Fruit fly (Drosophila melanogaster) whole organism, wandering third instar larva: ENCODE results near the gene Agpat1.

Experiments
- CG9705 ChIP-seq: fragments of 200-800 bp; sonication (Bioruptor generic); optimal IDR thresholded peaks from 2 replicates; lab custom pipeline; 2018; ENCODE audit warnings: missing biosample characterization, mild to moderate bottlenecking, missing genetic modification characterization
- Dif ChIP-seq: fragments of 200-275, 200-300 bp; sonication (Bioruptor generic); optimal IDR thresholded peaks from 2 replicates; lab custom pipeline; 2018; ENCODE audit warnings: missing biosample characterization, missing genetic modification characterization; ENCODE audit not compliant: partially characterized antibody
- HLH106 ChIP-seq: fragments of 200-800 bp; optimal IDR thresholded peaks from 3 replicates; lab custom pipeline; 2019; ENCODE audit warnings: missing biosample characterization, mild to moderate bottlenecking, missing genetic modification characterization, moderate library complexity
- Myc ChIP-seq: fragments of >200 bp; optimal IDR thresholded peaks from 2 replicates; lab custom pipeline; 2017
- br ChIP-seq: fragments of 200-800 bp; sonication (Bioruptor generic); optimal IDR thresholded peaks from 2 replicates; lab custom pipeline; 2016; ENCODE audit warnings: missing biosample characterization, missing genetic modification characterization
- dmrt93B ChIP-seq: fragments of 200-800 bp; sonication (Bioruptor generic); optimal IDR thresholded peaks from 2 replicates; lab custom pipeline; 2018; ENCODE audit warnings: missing biosample characterization, mild to moderate bottlenecking, missing genetic modification characterization
- dsf ChIP-seq: sonication (Bioruptor generic); optimal IDR thresholded peaks from 2 replicates; lab custom pipeline; 2016; ENCODE audit warnings: missing biosample characterization, missing genetic modification characterization, borderline replicate concordance
- foxo ChIP-seq, 2 experiments: fragments of 200-800 bp; sonication (Bioruptor generic); optimal IDR thresholded peaks; 2 replicates in 1 of 2; 3 replicates in 1 of 2; lab custom pipeline; 2016 to 2017; ENCODE audit warnings: missing biosample characterization in 2 of 2, missing genetic modification characterization in 2 of 2
- fru ChIP-seq: fragments of 200-800 bp; sonication (Bioruptor generic); optimal IDR thresholded peaks from 3 replicates; lab custom pipeline; 2016; ENCODE audit warnings: missing biosample characterization, mild to moderate bottlenecking, missing genetic modification characterization
- psq ChIP-seq: fragments of 200-800 bp; sonication (Bioruptor generic); optimal IDR thresholded peaks from 3 replicates; lab custom pipeline; 2017; ENCODE audit warnings: missing biosample characterization, mild to moderate bottlenecking, missing genetic modification characterization, moderate library complexity
- woc ChIP-seq: sonication (Bioruptor generic); optimal IDR thresholded peaks from 2 replicates; lab custom pipeline; 2016; ENCODE audit warnings: missing biosample characterization, mild to moderate bottlenecking, missing genetic modification characterization

DNA sequence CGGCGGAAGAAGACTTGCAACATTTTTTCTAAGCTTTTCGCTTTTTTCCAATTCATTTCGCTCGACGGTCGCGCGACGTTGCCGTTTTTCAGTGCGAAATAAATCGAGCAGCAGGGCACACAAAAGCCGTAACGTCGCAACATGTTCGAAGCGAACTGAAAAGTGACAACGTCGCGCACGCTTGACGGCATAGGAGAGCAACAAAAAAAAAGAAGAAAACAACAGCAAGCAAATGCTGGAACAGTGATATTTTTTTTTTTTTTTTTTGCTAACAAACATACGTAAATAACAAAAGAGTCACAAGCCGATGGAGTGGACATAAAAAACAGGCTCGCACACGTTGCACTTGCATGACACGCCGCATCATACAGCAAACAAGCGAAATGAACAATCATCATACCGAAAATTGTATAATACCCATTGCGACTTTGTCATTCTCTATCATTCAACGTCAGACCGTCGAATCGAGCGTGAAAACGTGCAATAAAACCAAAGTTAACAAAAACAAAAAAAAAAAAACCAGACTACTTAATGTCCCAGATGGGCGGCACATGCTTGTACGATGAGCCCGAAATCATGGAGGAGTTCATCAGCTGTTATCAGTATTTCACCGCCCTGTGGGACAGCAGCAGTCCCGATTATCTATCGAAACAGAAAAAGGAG lies 20.9 kb upstream of the Agpat1 start, which contains the start of gene CG4004:
- TF ChIP-seq Dif (GFP tag; lab: Kevin White, UChicago) (peak; percentile 98), woc (peak; percentile 3), psq (GFP tag; lab: Kevin White, UChicago) (peak; percentile 34), HLH106 (tag; lab: Kevin White, UChicago) (no peak), dsf (GFP tag; lab: Kevin White, UChicago) (no peak), foxo (GFP tag; optimal IDR thresholded peaks at IDR 0.05; lab: Kevin White, UChicago) (no peak), Myc (lab: Kevin White, UChicago) (no peak), fru (GFP tag; lab: Kevin White, UChicago) (no peak), dmrt93B (GFP tag; lab: Kevin White, UChicago) (no peak), br (GFP tag; lab: Kevin White, UChicago) (peak; percentile 20), CG9705 (GFP tag; lab: Kevin White, UChicago) (no peak)
